Fruit fly (Drosophila melanogaster): ENCODE measurements around the gene CG42590.
A peak's percentile ranks its signal among the peaks of the same experiment; 100 is the strongest.

Gene CG42590

DNA sequence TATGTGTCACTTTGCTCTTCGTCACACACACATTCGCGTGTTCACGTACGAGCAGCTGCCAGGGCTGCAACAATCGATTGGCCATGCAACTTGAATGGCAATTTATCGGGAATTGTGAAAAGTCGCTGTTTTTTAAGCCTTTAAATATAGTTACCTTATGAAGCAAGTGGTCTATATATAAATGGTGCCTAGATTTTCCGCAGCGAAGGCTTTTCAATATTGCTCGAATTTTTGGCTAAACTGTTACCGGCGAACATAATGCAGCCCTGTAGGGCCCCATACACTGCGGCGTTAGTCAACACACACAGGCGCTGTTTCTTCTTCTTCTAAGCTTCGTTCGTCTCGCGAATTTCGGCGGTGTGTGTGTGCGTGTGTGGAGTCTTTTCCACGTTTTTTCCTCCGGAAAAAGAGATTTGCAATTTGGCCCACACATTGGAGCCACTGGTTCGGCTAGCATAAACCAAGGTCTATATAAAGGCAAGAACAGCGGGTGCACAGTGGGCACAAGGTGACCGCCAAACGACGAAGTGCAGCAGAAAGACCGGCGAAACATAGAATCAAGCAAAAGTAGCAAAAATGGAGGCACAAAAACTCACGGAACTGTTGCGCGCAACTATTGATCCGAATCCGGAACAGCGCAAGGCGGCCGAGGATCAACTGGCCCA is 46.9 kb upstream of the CG42590 start, which contains the start of the genes Arp3 and msk (continued):
- no peak for TF ChIP-seq CkIIα-i1 (GFP tag; IDR thresholded peaks at IDR 0.05)
- peak; percentile 84 for TF ChIP-seq Fer1 (GFP tag; optimal IDR thresholded peaks at IDR 0.05)
- no peak for TF ChIP-seq bbx (GFP tag; IDR thresholded peaks at IDR 0.05; ENCODE audit: partially characterized antibody)
- TF ChIP-seq CG12071 (GFP tag; optimal IDR thresholded peaks at IDR 0.05), result no peak
- peak; percentile 60 to 84 for TF ChIP-seq Hr51 (GFP tag; optimal IDR thresholded peaks at IDR 0.05)
- no peak for TF ChIP-seq Jarid2 (GFP tag; optimal IDR thresholded peaks at IDR 0.05)
- peak; percentile 71 for TF ChIP-seq lmd (GFP tag; IDR thresholded peaks at IDR 0.05)
- TF ChIP-seq z (GFP tag; IDR thresholded peaks at IDR 0.05), result no peak
- peak; percentile 90 for TF ChIP-seq nmo (GFP tag; optimal IDR thresholded peaks at IDR 0.05)
- no peak for TF ChIP-seq Hey (tag; optimal IDR thresholded peaks at IDR 0.05)
- peak; percentile 69 for TF ChIP-seq E2f2 (GFP tag; IDR thresholded peaks at IDR 0.05)
- peak; percentile 71 for TF ChIP-seq org-1 (GFP tag; optimal IDR thresholded peaks at IDR 0.05)
- peak; percentile 80 for TF ChIP-seq nerfin-1 (tag; optimal IDR thresholded peaks at IDR 0.05)
- no peak for TF ChIP-seq Hmr (GFP tag; optimal IDR thresholded peaks at IDR 0.05)
- TF ChIP-seq GATAe (GFP tag; conservative IDR thresholded peaks at IDR 0.05), result peak; percentile 31; the same call in 1 of the 2 replicates
- TF ChIP-seq Asciz (GFP tag; optimal IDR thresholded peaks at IDR 0.05), result no peak
- TF ChIP-seq fru (optimal IDR thresholded peaks at IDR 0.05), result no peak
- TF ChIP-seq crp (GFP tag; optimal IDR thresholded peaks at IDR 0.05), result peak in 1 of 2 experiments; percentile 74
- no peak for TF ChIP-seq ato (GFP tag; IDR thresholded peaks at IDR 0.05; ENCODE audit: partially characterized antibody)
- TF ChIP-seq kni (GFP tag; optimal IDR thresholded peaks at IDR 0.05), result peak; percentile 75
- TF ChIP-seq CG7271 (tag; optimal IDR thresholded peaks at IDR 0.05), result no peak
- TF ChIP-seq Dfd (GFP tag; optimal IDR thresholded peaks at IDR 0.05), result no peak
- TF ChIP-seq MBD-R2 (GFP tag; IDR thresholded peaks at IDR 0.05), result peak; percentile 93
- TF ChIP-seq trh (GFP tag; optimal IDR thresholded peaks at IDR 0.05), result peak; percentile 66
- TF ChIP-seq ssp (GFP tag; IDR thresholded peaks at IDR 0.05), result peak; percentile 71
- no peak for TF ChIP-seq pros (GFP tag; optimal IDR thresholded peaks at IDR 0.05)
- TF ChIP-seq emc (GFP tag; optimal IDR thresholded peaks at IDR 0.05), result peak; percentile 83
- TF ChIP-seq croc (GFP tag; conservative IDR thresholded peaks at IDR 0.05), result peak; percentile 33; the same call in 1 of the 3 replicates
- no peak for TF ChIP-seq gsb-n (tag; optimal IDR thresholded peaks at IDR 0.05)
- TF ChIP-seq zen2 (GFP tag; IDR thresholded peaks at IDR 0.05; ENCODE audit: partially characterized antibody), result no peak
- TF ChIP-seq CG9215 (GFP tag; IDR thresholded peaks at IDR 0.05), result peak; percentile 83
- TF ChIP-seq ab (GFP tag; optimal IDR thresholded peaks at IDR 0.05), result peak; percentile 61
- TF ChIP-seq p53 (GFP tag; optimal IDR thresholded peaks at IDR 0.05), result peak; percentile 91
- TF ChIP-seq CG10431 (GFP tag; optimal IDR thresholded peaks at IDR 0.05), result peak; percentile 58
- 0 out of 2 replicates have a peak, but pooled peaks have one; percentile 11 for TF ChIP-seq gt (GFP tag; IDR thresholded peaks at IDR 0.05)
- TF ChIP-seq CG2678 (tag; optimal IDR thresholded peaks at IDR 0.05), result no peak
- no peak for TF ChIP-seq Hr39 (optimal IDR thresholded peaks at IDR 0.05)
- TF ChIP-seq Myb (GFP tag; optimal IDR thresholded peaks at IDR 0.05), result peak; percentile 83
- TF ChIP-seq HHEX (GFP tag; optimal IDR thresholded peaks at IDR 0.05), result peak; percentile 74
- peak; percentile 78 for TF ChIP-seq luna (GFP tag; optimal IDR thresholded peaks at IDR 0.05)
- peak; percentile 74 for TF ChIP-seq CG16815 (GFP tag; optimal IDR thresholded peaks at IDR 0.05)
- no peak; the same call in 1 of the 2 replicates for TF ChIP-seq Drgx (GFP tag; IDR thresholded peaks at IDR 0.05)
- TF ChIP-seq CG13775 (GFP tag; optimal IDR thresholded peaks at IDR 0.05), result peak; percentile 82
- peak; percentile 93 for TF ChIP-seq CG2120 (GFP tag; optimal IDR thresholded peaks at IDR 0.05)
- no peak for TF ChIP-seq pita (GFP tag; optimal IDR thresholded peaks at IDR 0.05)
- TF ChIP-seq CG9876 (GFP tag; optimal IDR thresholded peaks at IDR 0.05), result peak; percentile 83
- TF ChIP-seq Fer3 (tag; optimal IDR thresholded peaks at IDR 0.05), result peak; percentile 74
- peak; percentile 32 for TF ChIP-seq CG10274 (GFP tag; optimal IDR thresholded peaks at IDR 0.05)
- peak; percentile 83 for TF ChIP-seq Deaf1 (tag; optimal IDR thresholded peaks at IDR 0.05)
- no peak for TF ChIP-seq D19A (tag; optimal IDR thresholded peaks at IDR 0.05)

All from whole organism, embryonic.